Worm (Caenorhabditis elegans) whole organism, L2 larva: ENCODE data around the gene exc-7.

Source experiments
- F13H6.1 ChIP-seq: sonication (generic microtip); optimal IDR thresholded peaks from 2 replicates; lab custom pipeline; 2016; ENCODE audit warnings: missing genetic modification characterization, missing compliant biosample characterization
- ceh-82 ChIP-seq: fragments of 150-350 bp; optimal IDR thresholded peaks from 2 replicates; lab custom pipeline; 2014; ENCODE audit warnings: missing biosample characterization, missing genetic modification characterization
- egl-27 ChIP-seq: sonication (generic microtip); optimal IDR thresholded peaks from 3 replicates; lab custom pipeline; 2017; ENCODE audit warnings: missing biosample characterization, missing genetic modification reagents, missing genetic modification characterization

ce11 chrII:9553179-9553578, 22.6 kb upstream of the exc-7 start, which contains the start of gene F35H8.1:
- TF ChIP-seq ceh-82 (no peak), F13H6.1 (no peak), egl-27 (tag; lab: Kevin White, UChicago) (no peak)
